Worm (Caenorhabditis elegans) whole organism, young adult: ENCODE results near the gene pas-2.
A peak's percentile ranks its signal among the peaks of the same experiment; 100 is the strongest.

Source experiments
- B0336.3 ChIP-seq: fragments of 200-800 bp; sonication (Bioruptor generic); IDR thresholded peaks from 2 replicates; pipeline ENCODE4 v1.3.6; 2022; ENCODE audit warnings: missing genetic modification characterization, missing compliant biosample characterization
- C17E4.6 ChIP-seq: fragments of 200-800 bp; sonication (Bioruptor generic); IDR thresholded peaks from 2 replicates; pipeline ENCODE4 v1.3.6; 2022; ENCODE audit warnings: missing genetic modification reagents, missing genetic modification characterization, missing compliant biosample characterization
- F37B4.10 ChIP-seq: fragments of 200-800 bp; sonication (Bioruptor generic); IDR thresholded peaks from 2 replicates; pipeline ENCODE4 v1.3.6; 2022; ENCODE audit warnings: missing genetic modification characterization, missing compliant biosample characterization
- F55B11.4 ChIP-seq: sonication (generic microtip); optimal IDR thresholded peaks from 2 replicates; lab custom pipeline; 2016; ENCODE audit warnings: missing compliant biosample characterization, missing genetic modification characterization, borderline replicate concordance; ENCODE audit not compliant: insufficient read depth
- F57C9.4 ChIP-seq: sonication (generic microtip); optimal IDR thresholded peaks from 2 replicates; lab custom pipeline; 2017; ENCODE audit warnings: mild to moderate bottlenecking, missing genetic modification characterization, missing compliant biosample characterization
- K11D2.4 ChIP-seq: fragments of 200-800 bp; sonication (Bioruptor generic); IDR thresholded peaks from 2 replicates; pipeline ENCODE4 v1.3.6; 2022; ENCODE audit warnings: missing genetic modification reagents, missing genetic modification characterization, missing compliant biosample characterization
- Y56A3A.18 ChIP-seq: fragments of 200-800 bp; sonication (Bioruptor generic); IDR thresholded peaks from 2 replicates; pipeline ENCODE4 v1.3.6; 2022; ENCODE audit warnings: missing genetic modification reagents, missing genetic modification characterization, missing compliant biosample characterization
- aptf-2 ChIP-seq: fragments of 200-800 bp; sonication (Bioruptor generic); conservative IDR thresholded peaks from 2 replicates; pipeline ENCODE4 v1.3.6; 2022; ENCODE audit warnings: missing genetic modification reagents, missing genetic modification characterization, missing compliant biosample characterization
- cebp-1 ChIP-seq, 2 experiments: fragments of 200-800 bp in 1 of 2; sonication (Bioruptor generic) in 1 of 2; sonication (generic microtip) in 1 of 2; IDR thresholded peaks in 1 of 2; optimal IDR thresholded peaks in 1 of 2; 2 replicates each; pipeline versions ENCODE4 v1.3.6 to Lab custom; 2017 to 2022; ENCODE audit warnings: missing compliant biosample characterization in 2 of 2, missing genetic modification characterization in 2 of 2, mild to moderate bottlenecking in 1 of 2, missing genetic modification reagents in 1 of 2, moderate library complexity in 1 of 2
- ceh-27 ChIP-seq: fragments of 200-800 bp; sonication (Bioruptor generic); optimal IDR thresholded peaks from 2 replicates; lab custom pipeline; 2018; ENCODE audit warnings: mild to moderate bottlenecking, missing genetic modification characterization, moderate library complexity, missing compliant biosample characterization
- egl-44 ChIP-seq: fragments of 200-800 bp; sonication (Bioruptor generic); IDR thresholded peaks from 2 replicates; pipeline ENCODE4 v1.3.6; 2022; ENCODE audit warnings: missing genetic modification reagents, missing genetic modification characterization, missing compliant biosample characterization
- egrh-3 ChIP-seq: fragments of 200-800 bp; sonication (Bioruptor generic); IDR thresholded peaks from 2 replicates; pipeline ENCODE4 v1.3.6; 2022; ENCODE audit warnings: missing genetic modification reagents, missing genetic modification characterization, missing compliant biosample characterization
- hlh-26 ChIP-seq: fragments of 200-800 bp; sonication (Bioruptor generic); conservative IDR thresholded peaks from 2 replicates; pipeline ENCODE4 v1.3.6; 2022; ENCODE audit warnings: missing genetic modification reagents, missing genetic modification characterization, missing compliant biosample characterization
- hmg-1.2 ChIP-seq: fragments of 200-800 bp; sonication (Bioruptor generic); IDR thresholded peaks from 2 replicates; pipeline ENCODE4 v1.3.6; 2022; ENCODE audit warnings: missing genetic modification reagents, missing genetic modification characterization, missing compliant biosample characterization
- hsf-1 ChIP-seq: fragments of 200-800 bp; sonication (Bioruptor generic); IDR thresholded peaks from 2 replicates; pipeline ENCODE4 v1.3.6; 2022; ENCODE audit warnings: missing genetic modification reagents, missing genetic modification characterization, missing compliant biosample characterization
- lag-1 ChIP-seq: fragments of 200-800 bp; sonication (Bioruptor generic); IDR thresholded peaks from 2 replicates; pipeline ENCODE4 v1.3.6; 2022; ENCODE audit warnings: missing genetic modification reagents, missing genetic modification characterization, missing compliant biosample characterization
- lin-26 ChIP-seq: fragments of 200-800 bp; sonication (Bioruptor generic); IDR thresholded peaks from 2 replicates; pipeline ENCODE4 v1.3.6; 2022; ENCODE audit warnings: missing genetic modification reagents, missing genetic modification characterization, missing compliant biosample characterization
- lin-40 ChIP-seq: sonication (generic microtip); optimal IDR thresholded peaks from 2 replicates; lab custom pipeline; 2016; ENCODE audit warnings: missing genetic modification characterization, mild to moderate bottlenecking, missing compliant biosample characterization, missing genotype, missing genetic modification reagents
- lsy-27 ChIP-seq: sonication (generic microtip); optimal IDR thresholded peaks from 2 replicates; lab custom pipeline; 2017; ENCODE audit warnings: missing genetic modification characterization, mild to moderate bottlenecking, missing compliant biosample characterization, antibody characterized with exemption, missing genotype, borderline replicate concordance; ENCODE audit not compliant: insufficient read depth
- madf-6 ChIP-seq: fragments of 200-800 bp; sonication (Bioruptor generic); IDR thresholded peaks from 2 replicates; pipeline ENCODE4 v1.3.6; 2022; ENCODE audit warnings: missing genetic modification reagents, missing genetic modification characterization, missing compliant biosample characterization
- madf-8 ChIP-seq: fragments of 200-800 bp; sonication (Bioruptor generic); conservative IDR thresholded peaks from 2 replicates; pipeline ENCODE4 v1.3.6; 2022; ENCODE audit warnings: missing genetic modification reagents, missing genetic modification characterization, missing compliant biosample characterization
- mcd-1 ChIP-seq: fragments of 200-800 bp; sonication (Bioruptor generic); IDR thresholded peaks from 2 replicates; pipeline ENCODE4 v1.3.6; 2022; ENCODE audit warnings: missing genetic modification reagents, missing genetic modification characterization, missing compliant biosample characterization
- nfyb-1 ChIP-seq: fragments of 200-800 bp; sonication (Bioruptor generic); IDR thresholded peaks from 2 replicates; pipeline ENCODE4 v1.3.6; 2022; ENCODE audit warnings: missing genetic modification reagents, missing genetic modification characterization, missing compliant biosample characterization
- nhr-90 ChIP-seq: sonication (generic microtip); optimal IDR thresholded peaks from 2 replicates; lab custom pipeline; 2016; ENCODE audit warnings: missing genotype, mild to moderate bottlenecking, missing genetic modification characterization, missing compliant biosample characterization
- pha-4 ChIP-seq: fragments of 150-350 bp; sonication (generic microtip); optimal IDR thresholded peaks from 2 replicates; lab custom pipeline; 2014; ENCODE audit warnings: missing biosample characterization, missing genetic modification reagents, missing genetic modification characterization
- rcor-1 ChIP-seq: fragments of 200-800 bp; sonication (Bioruptor generic); IDR thresholded peaks from 2 replicates; pipeline ENCODE4 v1.3.6; 2022; ENCODE audit warnings: missing genetic modification reagents, missing genetic modification characterization, missing compliant biosample characterization
- repo-1 ChIP-seq: sonication (generic microtip); optimal IDR thresholded peaks from 2 replicates; lab custom pipeline; 2017; ENCODE audit warnings: mild to moderate bottlenecking, missing genetic modification characterization, missing compliant biosample characterization
- rpc-1 ChIP-seq, 2 experiments: fragments of 150-350 bp in 1 of 2; sonication (generic microtip) in 1 of 2; optimal IDR thresholded peaks; 2 replicates each; lab custom pipeline; 2014 to 2018; ENCODE audit warnings: missing biosample characterization in 1 of 2, missing genetic modification characterization in 1 of 2, missing genetic modification reagents in 1 of 2, missing genotype in 1 of 2
- sdz-38 ChIP-seq: sonication (generic microtip); optimal IDR thresholded peaks from 2 replicates; lab custom pipeline; 2016; ENCODE audit warnings: missing genotype, missing genetic modification characterization, missing compliant biosample characterization
- sea-2 ChIP-seq: fragments of 200-800 bp; sonication (Bioruptor generic); IDR thresholded peaks from 2 replicates; pipeline ENCODE4 v1.3.6; 2022; ENCODE audit warnings: missing genetic modification characterization, missing compliant biosample characterization
- snpc-4 ChIP-seq, 5 experiments: fragments of 150-350 bp in 1 of 5; sonication (generic microtip) in 4 of 5; optimal IDR thresholded peaks; 2 replicates each; lab custom pipeline; 2014 to 2018; ENCODE audit warnings: missing genetic modification characterization in 5 of 5, missing biosample characterization in 3 of 5, antibody characterized with exemption in 2 of 5, mild to moderate bottlenecking in 2 of 5, missing compliant biosample characterization in 2 of 5, missing genotype in 2 of 5, moderate library complexity in 2 of 5, missing genetic modification reagents in 1 of 5
- tbp1 ChIP-seq: fragments of 200-800 bp; sonication (Bioruptor generic); optimal IDR thresholded peaks from 2 replicates; lab custom pipeline; 2018; ENCODE audit warnings: mild to moderate bottlenecking, missing genetic modification characterization, missing compliant biosample characterization
- ztf-22 ChIP-seq: fragments of 200-800 bp; sonication (Bioruptor generic); optimal IDR thresholded peaks from 2 replicates; lab custom pipeline; 2018; ENCODE audit warnings: mild to moderate bottlenecking, missing genetic modification characterization, moderate library complexity, missing compliant biosample characterization
- ztf-25 ChIP-seq: fragments of 200-800 bp; sonication (Bioruptor generic); IDR thresholded peaks from 2 replicates; pipeline ENCODE4 v1.3.6; 2022; ENCODE audit warnings: missing genetic modification reagents, missing genetic modification characterization, missing compliant biosample characterization
- ztf-28 ChIP-seq: fragments of 200-800 bp; sonication (Bioruptor generic); IDR thresholded peaks from 2 replicates; pipeline ENCODE4 v1.3.6; 2022; ENCODE audit warnings: missing genetic modification reagents, missing genetic modification characterization, missing compliant biosample characterization

pas-2 gene

ce11 chrV:10770026-10770425 lies at the start of gene pas-2, which contains the start of gene D1054.1:
pas-2 (plus strand) TSS chrV:10770368.
D1054.1 (minus strand) TSS chrV:10770217.
- TF ChIP-seq snpc-4 (GFP tag; optimal IDR thresholded peaks at IDR 0.05; lab: Kevin White, UChicago) (no peak), snpc-4 (tag; optimal IDR thresholded peaks at IDR 0.05; lab: Kevin White, UChicago) (peak in 1 of 4 experiments; percentile 33), mcd-1 (peak; percentile 40; the same call in 1 of the 2 replicates), lin-40 (tag; lab: Kevin White, UChicago) (no peak)

ce11 chrV:10720876-10721275 lies 49.3 kb upstream of the pas-2 start:
- TF ChIP-seq repo-1 (no peak), lag-1 (no peak), madf-8 (GFP tag; lab: Robert Waterston, UW) (no peak), tbp1 (GFP tag; lab: Kevin White, UChicago) (no peak), sdz-38 (tag; lab: Kevin White, UChicago) (no peak), Y56A3A.18 (GFP tag; lab: Robert Waterston, UW) (no peak), F37B4.10 (GFP tag; lab: Robert Waterston, UW) (no peak), lsy-27 (tag; lab: Kevin White, UChicago) (no peak), egrh-3 (GFP tag; lab: Robert Waterston, UW) (no peak), lin-40 (tag; lab: Kevin White, UChicago) (no peak), B0336.3 (no peak), hmg-1.2 (no peak), F55B11.4 (tag; lab: Kevin White, UChicago) (no peak), rcor-1 (GFP tag; lab: Robert Waterston, UW) (no peak), aptf-2 (GFP tag; lab: Robert Waterston, UW) (no peak)

- TF ChIP-seq ztf-25 (GFP tag; lab: Robert Waterston, UW) = no peak
- TF ChIP-seq rpc-1 (optimal IDR thresholded peaks at IDR 0.05; lab: Kevin White, UChicago) = no peak
- TF ChIP-seq rpc-1 (tag; optimal IDR thresholded peaks at IDR 0.05; lab: Kevin White, UChicago) = no peak
- TF ChIP-seq cebp-1 (GFP tag; IDR thresholded peaks at IDR 0.05; lab: Robert Waterston, UW) = no peak
- no peak for TF ChIP-seq cebp-1 (tag; optimal IDR thresholded peaks at IDR 0.05; lab: Kevin White, UChicago)
- TF ChIP-seq ztf-22 (GFP tag; lab: Kevin White, UChicago) = no peak
- TF ChIP-seq K11D2.4 (GFP tag; lab: Robert Waterston, UW) = no peak
- no peak for TF ChIP-seq lin-26
- TF ChIP-seq ztf-28 = no peak
- no peak for TF ChIP-seq pha-4 (tag; lab: Kevin White, UChicago)
- no peak for TF ChIP-seq C17E4.6 (GFP tag; lab: Robert Waterston, UW)
- no peak for TF ChIP-seq ceh-27 (GFP tag; lab: Kevin White, UChicago)
- TF ChIP-seq hsf-1 (GFP tag; lab: Robert Waterston, UW) = no peak
- no peak for TF ChIP-seq hlh-26
- no peak for TF ChIP-seq sea-2 (GFP tag; lab: Robert Waterston, UW)
- TF ChIP-seq F57C9.4 = no peak
- TF ChIP-seq nhr-90 (tag; lab: Kevin White, UChicago) = no peak
- no peak for TF ChIP-seq madf-8 (GFP tag; lab: Robert Waterston, UW)
- TF ChIP-seq egl-44 (GFP tag; lab: Robert Waterston, UW) = no peak
- no peak for TF ChIP-seq nfyb-1 (GFP tag; lab: Robert Waterston, UW)
- no peak for TF ChIP-seq madf-6 (GFP tag; lab: Robert Waterston, UW)
- no peak for TF ChIP-seq hmg-1.2
- TF ChIP-seq, all 124 proteins: peak for 0
These were observed 48.9 kb upstream of the pas-2 start for ce11 chrV:10721304-10721703.
